Fruit fly (Drosophila melanogaster): ENCODE results near the gene CG6005.

DNA sequence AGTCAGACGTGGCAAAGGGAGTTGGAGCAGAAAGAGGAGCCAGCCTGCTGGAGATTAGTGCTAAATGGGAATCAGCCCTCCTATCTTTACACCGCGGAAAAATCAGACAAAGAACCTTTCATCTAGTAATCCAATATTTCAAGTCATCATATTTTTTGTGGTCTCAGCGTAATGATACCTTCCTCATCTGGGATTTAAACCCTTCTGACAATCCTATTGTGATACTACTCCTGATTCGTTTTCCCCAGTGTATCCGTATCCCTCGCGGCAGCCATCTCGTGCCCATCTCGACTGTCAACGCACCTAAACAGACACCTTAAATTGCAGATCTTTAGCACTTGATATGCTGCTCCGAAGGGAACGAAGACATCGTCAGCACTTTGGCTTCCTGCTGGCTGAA, 25.5 kb downstream of the CG6005 start:
- TF ChIP-seq h (optimal IDR thresholded peaks at IDR 0.05) (no peak), ttk (optimal IDR thresholded peaks at IDR 0.05) (no peak), Myc (optimal IDR thresholded peaks at IDR 0.05) (no peak), psq (optimal IDR thresholded peaks at IDR 0.05) (no peak), insv (optimal IDR thresholded peaks at IDR 0.05) (no peak), Sin3A (optimal IDR thresholded peaks at IDR 0.05) (no peak)

Data from Kc167 (cell line).